Fruit fly (Drosophila melanogaster) whole organism, embryonic: ENCODE measurements around the gene Tango5.

Experiments used
- Adf1 ChIP-seq: fragments of 200-800 bp; sonication (Bioruptor generic); IDR thresholded peaks from 2 replicates; pipeline ENCODE4 v1.3.6; 2022; ENCODE audit warnings: missing biosample characterization, missing genetic modification characterization
- Bgb ChIP-seq: fragments of 200-800 bp; sonication (Bioruptor generic); IDR thresholded peaks from 2 replicates; pipeline ENCODE4 v1.3.6; 2022; ENCODE audit warnings: missing biosample characterization, missing genetic modification characterization; ENCODE audit not compliant: partially characterized antibody
- CG1024 ChIP-seq: fragments of 200-800 bp; sonication (Bioruptor generic); IDR thresholded peaks from 2 replicates; pipeline ENCODE4 v1.3.6; 2022; ENCODE audit warnings: missing biosample characterization, missing genetic modification characterization
- CG10959 ChIP-seq: fragments of 200-800 bp; sonication (Bioruptor generic); IDR thresholded peaks from 2 replicates; pipeline ENCODE4 v1.3.6; 2022; ENCODE audit warnings: missing biosample characterization, missing genetic modification characterization
- CG11456 ChIP-seq: fragments of 200-800 bp; sonication (Bioruptor generic); IDR thresholded peaks from 3 replicates; pipeline ENCODE4 v1.3.6; 2022; ENCODE audit warnings: missing biosample characterization, missing genetic modification characterization
- CG11695 ChIP-seq: fragments of 200-800 bp; sonication (Bioruptor generic); IDR thresholded peaks from 3 replicates; pipeline ENCODE4 v1.3.6; 2022; ENCODE audit warnings: missing biosample characterization, missing genetic modification characterization
- CG11723 ChIP-seq: fragments of 200-800 bp; sonication (Bioruptor generic); optimal IDR thresholded peaks from 2 replicates; lab custom pipeline; 2017; ENCODE audit warnings: missing biosample characterization, mild to moderate bottlenecking, missing genetic modification characterization
- CG12104 ChIP-seq: fragments of 200-800 bp; sonication (Bioruptor generic); optimal IDR thresholded peaks from 3 replicates; lab custom pipeline; 2016; ENCODE audit warnings: missing biosample characterization, missing genetic modification characterization
- CG12659 ChIP-seq: fragments of 200-800 bp; sonication (Bioruptor generic); optimal IDR thresholded peaks from 3 replicates; lab custom pipeline; 2017; ENCODE audit warnings: mild to moderate bottlenecking, missing biosample characterization, missing genetic modification reagents, missing genetic modification characterization
- CG14441 ChIP-seq: fragments of 200-800 bp; sonication (Bioruptor generic); IDR thresholded peaks from 2 replicates; pipeline ENCODE4 v1.3.6; 2022; ENCODE audit warnings: missing biosample characterization, missing genetic modification characterization
- CG14667 ChIP-seq: fragments of 200-800 bp; sonication (Bioruptor generic); IDR thresholded peaks from 2 replicates; pipeline ENCODE4 v1.3.6; 2022; ENCODE audit warnings: missing biosample characterization, missing genetic modification characterization
- CG1647 ChIP-seq: fragments of 200-800 bp; sonication (Bioruptor generic); optimal IDR thresholded peaks from 3 replicates; lab custom pipeline; 2016; ENCODE audit warnings: missing biosample characterization, missing genetic modification characterization
- CG16815 ChIP-seq: fragments of 200-800 bp; sonication (Bioruptor generic); optimal IDR thresholded peaks from 3 replicates; lab custom pipeline; 2017; ENCODE audit warnings: missing biosample characterization, mild to moderate bottlenecking, missing genetic modification characterization
- CG17829 ChIP-seq: fragments of 200-800 bp; optimal IDR thresholded peaks from 2 replicates; lab custom pipeline; 2019; ENCODE audit warnings: missing biosample characterization, mild to moderate bottlenecking, missing genetic modification characterization, moderate library complexity
- CG32772 ChIP-seq: fragments of 200-800 bp; sonication (Bioruptor generic); IDR thresholded peaks from 2 replicates; pipeline ENCODE4 v1.3.6; 2022; ENCODE audit warnings: missing biosample characterization, missing genetic modification characterization
- CG3995 ChIP-seq: fragments of 200-800 bp; sonication (Bioruptor generic); optimal IDR thresholded peaks from 3 replicates; lab custom pipeline; 2016; ENCODE audit warnings: missing biosample characterization, missing genetic modification characterization
- CG43689 ChIP-seq: fragments of 200-800 bp; sonication (Bioruptor generic); IDR thresholded peaks from 2 replicates; pipeline ENCODE4 v1.3.6; 2022; ENCODE audit warnings: missing biosample characterization, missing genetic modification characterization
- CG6254 ChIP-seq: fragments of 200-800 bp; sonication (Bioruptor generic); optimal IDR thresholded peaks from 3 replicates; lab custom pipeline; 2017; ENCODE audit warnings: mild to moderate bottlenecking, missing biosample characterization, missing genetic modification reagents, missing genetic modification characterization
- CG8944 ChIP-seq: fragments of 200-800 bp; sonication (Bioruptor generic); optimal IDR thresholded peaks from 3 replicates; lab custom pipeline; 2016; ENCODE audit warnings: missing biosample characterization, missing genetic modification characterization
- CG9437 ChIP-seq: fragments of 200-800 bp; sonication (Bioruptor generic); optimal IDR thresholded peaks from 2 replicates; lab custom pipeline; 2018; ENCODE audit warnings: missing biosample characterization, mild to moderate bottlenecking, missing genetic modification characterization
- CTCF ChIP-seq: fragments of 200-800 bp; sonication (Bioruptor generic); optimal IDR thresholded peaks from 2 replicates; lab custom pipeline; 2017; ENCODE audit warnings: missing biosample characterization, mild to moderate bottlenecking, missing genetic modification characterization, moderate library complexity
- Dad ChIP-seq: fragments of 200-800 bp; sonication (Bioruptor generic); optimal IDR thresholded peaks from 3 replicates; lab custom pipeline; 2016; ENCODE audit warnings: missing biosample characterization, missing genetic modification characterization
- Deaf1 ChIP-seq: fragments of 200-800 bp; optimal IDR thresholded peaks from 3 replicates; lab custom pipeline; 2019; ENCODE audit warnings: missing biosample characterization, mild to moderate bottlenecking, missing genetic modification characterization, moderate library complexity
- Dip2 ChIP-seq: fragments of 200-800 bp; sonication (Bioruptor generic); IDR thresholded peaks from 2 replicates; pipeline ENCODE4 v1.3.6; 2022; ENCODE audit warnings: missing biosample characterization, missing genetic modification characterization
- Dll ChIP-seq: fragments of 200-800 bp; sonication (Bioruptor generic); IDR thresholded peaks from 4 replicates; pipeline ENCODE4 v1.3.6; 2022; ENCODE audit warnings: missing biosample characterization, missing genetic modification characterization; ENCODE audit not compliant: partially characterized antibody
- Dp ChIP-seq: fragments of 200-800 bp; sonication (Bioruptor generic); optimal IDR thresholded peaks from 2 replicates; lab custom pipeline; 2018; ENCODE audit warnings: missing biosample characterization, mild to moderate bottlenecking, missing genetic modification characterization, moderate library complexity
- HLHmδ ChIP-seq: fragments of 200-800 bp; sonication (Bioruptor generic); optimal IDR thresholded peaks from 2 replicates; lab custom pipeline; 2018; ENCODE audit warnings: missing biosample characterization, mild to moderate bottlenecking, missing genetic modification characterization, moderate library complexity
- Hr3 ChIP-seq: fragments of 200-800 bp; sonication (Bioruptor generic); optimal IDR thresholded peaks from 3 replicates; lab custom pipeline; 2016; ENCODE audit warnings: missing biosample characterization, missing genetic modification characterization
- Neu2 ChIP-seq: fragments of 200-800 bp; sonication (Bioruptor generic); optimal IDR thresholded peaks from 3 replicates; lab custom pipeline; 2016; ENCODE audit warnings: missing biosample characterization, missing genetic modification characterization, borderline replicate concordance
- PHDP ChIP-seq: fragments of 200-800 bp; sonication (Bioruptor generic); optimal IDR thresholded peaks from 3 replicates; lab custom pipeline; 2018; ENCODE audit warnings: missing biosample characterization, mild to moderate bottlenecking, missing genetic modification characterization, moderate library complexity
- Ptx1 ChIP-seq: fragments of 200-800 bp; sonication (Bioruptor generic); IDR thresholded peaks from 2 replicates; pipeline ENCODE4 v1.3.6; 2022; ENCODE audit warnings: missing biosample characterization, missing genetic modification characterization
- Ravus ChIP-seq: fragments of 200-800 bp; sonication (Bioruptor generic); IDR thresholded peaks from 2 replicates; pipeline ENCODE4 v1.3.6; 2022; ENCODE audit warnings: missing biosample characterization, missing genetic modification characterization
- Sin3A ChIP-seq: fragments of >200 bp; optimal IDR thresholded peaks from 2 replicates; lab custom pipeline; 2018
- Six4 ChIP-seq: fragments of 200-800 bp; sonication (Bioruptor generic); optimal IDR thresholded peaks from 2 replicates; lab custom pipeline; 2016; ENCODE audit warnings: missing biosample characterization, missing genetic modification characterization
- Ssrp ChIP-seq: fragments of 200-800 bp; sonication (Bioruptor generic); optimal IDR thresholded peaks from 2 replicates; lab custom pipeline; 2018; ENCODE audit warnings: missing biosample characterization, mild to moderate bottlenecking, missing genetic modification characterization, moderate library complexity
- Trl ChIP-seq, 3 experiments: fragments of >200 bp in 2 of 3; fragments of 200-800 bp in 1 of 3; sonication (Bioruptor generic) in 1 of 3; optimal IDR thresholded peaks; 2 replicates in 1 of 3; 3 replicates in 2 of 3; lab custom pipeline; 2016 to 2017; ENCODE audit warnings: missing biosample characterization in 1 of 3, missing genetic modification characterization in 1 of 3
- ac ChIP-seq: fragments of 200-800 bp; sonication (Bioruptor generic); optimal IDR thresholded peaks from 3 replicates; lab custom pipeline; 2017; ENCODE audit warnings: missing biosample characterization, mild to moderate bottlenecking, missing genetic modification characterization
- ap ChIP-seq: fragments of 200-800 bp; sonication (Bioruptor generic); IDR thresholded peaks from 2 replicates; pipeline ENCODE4 v1.3.6; 2022; ENCODE audit warnings: missing biosample characterization, missing genetic modification characterization
- cg ChIP-seq: fragments of 200-800 bp; sonication (Bioruptor generic); optimal IDR thresholded peaks from 3 replicates; lab custom pipeline; 2019; ENCODE audit warnings: missing biosample characterization, mild to moderate bottlenecking, missing genetic modification characterization, moderate library complexity
- chif ChIP-seq, 2 experiments: fragments of 200-800 bp; sonication (Bioruptor generic); optimal IDR thresholded peaks; 3 replicates each; lab custom pipeline; 2016; ENCODE audit warnings: missing biosample characterization in 2 of 2, missing genetic modification characterization in 2 of 2
- crol ChIP-seq: fragments of 200-800 bp; sonication (Bioruptor generic); IDR thresholded peaks from 2 replicates; pipeline ENCODE4 v1.3.6; 2022; ENCODE audit warnings: missing biosample characterization, missing genetic modification characterization
- ems ChIP-seq: fragments of 200-800 bp; sonication (Bioruptor generic); optimal IDR thresholded peaks from 3 replicates; lab custom pipeline; 2016; ENCODE audit warnings: missing biosample characterization, missing genetic modification characterization
- hkb ChIP-seq, 2 experiments: fragments of 200-800 bp in 1 of 2; fragments of >200 bp in 1 of 2; sonication (Bioruptor generic) in 1 of 2; IDR thresholded peaks in 1 of 2; optimal IDR thresholded peaks in 1 of 2; 2 replicates each; pipeline versions ENCODE4 v1.3.6 to Lab custom; 2017 to 2022; ENCODE audit warnings: missing biosample characterization in 1 of 2, missing genetic modification characterization in 1 of 2
- insv ChIP-seq, 2 experiments: fragments of 200-800 bp; sonication (Bioruptor generic); optimal IDR thresholded peaks; 3 replicates each; lab custom pipeline; 2016 to 2018; ENCODE audit warnings: missing biosample characterization in 2 of 2, missing genetic modification characterization in 2 of 2
- kay ChIP-seq: fragments of 200-800 bp; sonication (Bioruptor generic); optimal IDR thresholded peaks from 2 replicates; lab custom pipeline; 2016; ENCODE audit warnings: missing biosample characterization, missing genetic modification characterization
- lmd ChIP-seq: fragments of 200-800 bp; sonication (Bioruptor generic); IDR thresholded peaks from 2 replicates; pipeline ENCODE4 v1.3.6; 2022; ENCODE audit warnings: missing biosample characterization, missing genetic modification characterization
- mirr ChIP-seq: fragments of 200-800 bp; sonication (Bioruptor generic); optimal IDR thresholded peaks from 3 replicates; lab custom pipeline; 2018; ENCODE audit warnings: missing biosample characterization, mild to moderate bottlenecking, missing genetic modification characterization
- p53 ChIP-seq: fragments of 200-800 bp; sonication (Bioruptor generic); optimal IDR thresholded peaks from 2 replicates; lab custom pipeline; 2016; ENCODE audit warnings: missing biosample characterization, missing genetic modification characterization
- pum ChIP-seq: fragments of 200-800 bp; sonication (Bioruptor generic); optimal IDR thresholded peaks from 2 replicates; lab custom pipeline; 2016; ENCODE audit warnings: missing biosample characterization, missing genetic modification characterization
- ranshi ChIP-seq: fragments of 200-800 bp; sonication (Bioruptor generic); IDR thresholded peaks from 2 replicates; pipeline ENCODE4 v1.3.6; 2022; ENCODE audit warnings: missing biosample characterization, missing genetic modification characterization
- vnd ChIP-seq: fragments of 200-800 bp; sonication (Bioruptor generic); IDR thresholded peaks from 3 replicates; pipeline ENCODE4 v1.3.6; 2022; ENCODE audit warnings: missing biosample characterization, missing genetic modification characterization; ENCODE audit not compliant: partially characterized antibody
- yki ChIP-seq: fragments of >200 bp; optimal IDR thresholded peaks from 3 replicates; lab custom pipeline; 2018

Gene Tango5

dm6 chrX:10806718-10807412 lies 42.7 kb upstream of the Tango5 start (continued):
- TF ChIP-seq kay (GFP tag; lab: Kevin White, UChicago) (no peak), vnd (no peak), CG32772 (GFP tag; lab: Robert Waterston, UW) (no peak), Dll (GFP tag; lab: Robert Waterston, UW) (no peak), CG16815 (no peak), Ravus (GFP tag; lab: Robert Waterston, UW) (no peak), CG11695 (GFP tag; lab: Robert Waterston, UW) (no peak), crol (GFP tag; lab: Robert Waterston, UW) (no peak), CG10959 (GFP tag; lab: Robert Waterston, UW) (no peak), pum (GFP tag; lab: Kevin White, UChicago) (no peak), CG6254 (GFP tag; lab: Kevin White, UChicago) (no peak), ranshi (GFP tag; lab: Robert Waterston, UW) (no peak), Deaf1 (tag; lab: Kevin White, UChicago) (peak; percentile 97), CG1647 (no peak), CG12659 (GFP tag; lab: Kevin White, UChicago) (peak; percentile 0), PHDP (tag; lab: Kevin White, UChicago) (no peak), chif (GFP tag; optimal IDR thresholded peaks at IDR 0.05; lab: Kevin White, UChicago) (no peak), Six4 (no peak), HLHmδ (no peak), CG9437 (GFP tag; lab: Kevin White, UChicago) (peak; percentile 98), insv (GFP tag; optimal IDR thresholded peaks at IDR 0.05; lab: Kevin White, UChicago) (no peak), CG14441 (no peak), mirr (GFP tag; lab: Kevin White, UChicago) (no peak), Hr3 (GFP tag; lab: Kevin White, UChicago) (no peak), Dip2 (no peak), CG11723 (no peak), Bgb (GFP tag; lab: Robert Waterston, UW) (no peak), yki (no peak), hkb (optimal IDR thresholded peaks at IDR 0.05; lab: Kevin White, UChicago) (no peak), hkb (GFP tag; IDR thresholded peaks at IDR 0.05; lab: Robert Waterston, UW) (no peak), Dp (GFP tag; lab: Kevin White, UChicago) (no peak), CG11456 (GFP tag; lab: Robert Waterston, UW) (no peak), CG12104 (GFP tag; lab: Kevin White, UChicago) (no peak), CG14667 (GFP tag; lab: Robert Waterston, UW) (no peak), lmd (no peak), CG3995 (GFP tag; lab: Kevin White, UChicago) (no peak), CG43689 (GFP tag; lab: Robert Waterston, UW) (no peak), CG1024 (GFP tag; lab: Robert Waterston, UW) (no peak), Dad (GFP tag; lab: Kevin White, UChicago) (no peak), p53 (GFP tag; lab: Kevin White, UChicago) (no peak), CG8944 (GFP tag; lab: Kevin White, UChicago) (no peak), Adf1 (no peak), Sin3A (lab: Kevin White, UChicago) (no peak), cg (GFP tag; lab: Kevin White, UChicago) (no peak), ems (GFP tag; lab: Kevin White, UChicago) (no peak), Ptx1 (GFP tag; lab: Robert Waterston, UW) (no peak), Ssrp (tag; lab: Kevin White, UChicago) (no peak), Trl (optimal IDR thresholded peaks at IDR 0.05; lab: Kevin White, UChicago) (peak; percentile 38 to 60), Trl (GFP tag; optimal IDR thresholded peaks at IDR 0.05; lab: Kevin White, UChicago) (no peak), ac (no peak), ap (no peak), Neu2 (GFP tag; lab: Kevin White, UChicago) (no peak), CTCF (no peak), CG17829 (tag; lab: Kevin White, UChicago) (no peak)
